Fruit fly (Drosophila melanogaster) whole organism, embryonic: ENCODE measurements around the gene CG11726.

Experiments used
- ATbp ChIP-seq: fragments of 200-800 bp; sonication (Bioruptor generic); optimal IDR thresholded peaks from 2 replicates; lab custom pipeline; 2017; ENCODE audit warnings: missing biosample characterization, mild to moderate bottlenecking, missing genetic modification characterization, missing genetic modification reagents
- B-H2 ChIP-seq: fragments of 200-800 bp; sonication (Bioruptor generic); optimal IDR thresholded peaks from 2 replicates; lab custom pipeline; 2018; ENCODE audit warnings: missing biosample characterization, mild to moderate bottlenecking, missing genetic modification characterization
- Bdp1 ChIP-seq: fragments of 200-800 bp; sonication (Bioruptor generic); optimal IDR thresholded peaks from 3 replicates; lab custom pipeline; 2016; ENCODE audit warnings: missing biosample characterization, missing genetic modification characterization
- Blimp-1 ChIP-seq: fragments of 200-800 bp; sonication (Bioruptor generic); optimal IDR thresholded peaks from 3 replicates; lab custom pipeline; 2018; ENCODE audit warnings: missing biosample characterization, missing genetic modification characterization, mild to moderate bottlenecking, moderate library complexity, missing genetic modification reagents
- BtbVII ChIP-seq: fragments of 200-800 bp; sonication (Bioruptor generic); optimal IDR thresholded peaks from 3 replicates; lab custom pipeline; 2017; ENCODE audit warnings: missing biosample characterization, mild to moderate bottlenecking, missing genetic modification characterization
- CG10267 ChIP-seq: fragments of 200-800 bp; sonication (Bioruptor generic); optimal IDR thresholded peaks from 2 replicates; lab custom pipeline; 2018; ENCODE audit warnings: missing biosample characterization, mild to moderate bottlenecking, missing genetic modification characterization, moderate library complexity
- CG10321 ChIP-seq: fragments of 200-800 bp; sonication (Bioruptor generic); IDR thresholded peaks from 2 replicates; pipeline ENCODE4 v1.3.6; 2022; ENCODE audit warnings: missing biosample characterization, missing genetic modification characterization
- CG11247 ChIP-seq: fragments of 200-800 bp; sonication (Bioruptor generic); IDR thresholded peaks from 2 replicates; pipeline ENCODE4 v1.3.6; 2022; ENCODE audit warnings: missing biosample characterization, missing genetic modification characterization
- CG11456 ChIP-seq: fragments of 200-800 bp; sonication (Bioruptor generic); IDR thresholded peaks from 3 replicates; pipeline ENCODE4 v1.3.6; 2022; ENCODE audit warnings: missing biosample characterization, missing genetic modification characterization
- CG11723 ChIP-seq: fragments of 200-800 bp; sonication (Bioruptor generic); optimal IDR thresholded peaks from 2 replicates; lab custom pipeline; 2017; ENCODE audit warnings: missing biosample characterization, mild to moderate bottlenecking, missing genetic modification characterization
- CG12155 ChIP-seq: fragments of 200-800 bp; sonication (Bioruptor generic); optimal IDR thresholded peaks from 3 replicates; lab custom pipeline; 2016; ENCODE audit warnings: missing biosample characterization, missing genetic modification characterization
- CG12659 ChIP-seq: fragments of 200-800 bp; sonication (Bioruptor generic); optimal IDR thresholded peaks from 3 replicates; lab custom pipeline; 2017; ENCODE audit warnings: mild to moderate bottlenecking, missing biosample characterization, missing genetic modification reagents, missing genetic modification characterization
- CG13424 ChIP-seq: fragments of 200-800 bp; sonication (Bioruptor generic); optimal IDR thresholded peaks from 2 replicates; lab custom pipeline; 2019; ENCODE audit warnings: missing biosample characterization, mild to moderate bottlenecking, missing genetic modification characterization, moderate library complexity
- CG15601 ChIP-seq: fragments of 200-800 bp; sonication (Bioruptor generic); optimal IDR thresholded peaks from 3 replicates; lab custom pipeline; 2019; ENCODE audit warnings: missing biosample characterization, mild to moderate bottlenecking, missing genetic modification characterization, moderate library complexity
- CG18764 ChIP-seq: fragments of 200-800 bp; sonication (Bioruptor generic); optimal IDR thresholded peaks from 3 replicates; lab custom pipeline; 2016; ENCODE audit warnings: missing biosample characterization, missing genetic modification characterization
- CG2199 ChIP-seq: fragments of 200-800 bp; sonication (Bioruptor generic); IDR thresholded peaks from 3 replicates; pipeline ENCODE4 v1.3.6; 2022; ENCODE audit warnings: missing biosample characterization, missing genetic modification characterization
- CG2889 ChIP-seq: fragments of 200-800 bp; sonication (Bioruptor generic); IDR thresholded peaks from 3 replicates; pipeline ENCODE4 v1.3.6; 2022; ENCODE audit warnings: missing biosample characterization, missing genetic modification characterization
- CG31388 ChIP-seq: fragments of 200-800 bp; sonication (Bioruptor generic); optimal IDR thresholded peaks from 2 replicates; lab custom pipeline; 2016; ENCODE audit warnings: missing biosample characterization, missing genetic modification characterization
- CG3281 ChIP-seq: fragments of 200-800 bp; sonication (Bioruptor generic); optimal IDR thresholded peaks from 3 replicates; lab custom pipeline; 2017; ENCODE audit warnings: missing biosample characterization, mild to moderate bottlenecking, missing genetic modification characterization
- CG34224 ChIP-seq: fragments of 200-800 bp; sonication (Bioruptor generic); IDR thresholded peaks from 3 replicates; pipeline ENCODE4 v1.3.6; 2022; ENCODE audit warnings: missing biosample characterization, missing genetic modification characterization; ENCODE audit not compliant: partially characterized antibody
- CG6791 ChIP-seq: fragments of 200-800 bp; sonication (Bioruptor generic); IDR thresholded peaks from 3 replicates; pipeline ENCODE4 v1.3.6; 2022; ENCODE audit warnings: missing biosample characterization, missing genetic modification characterization; ENCODE audit not compliant: partially characterized antibody
- CG8765 ChIP-seq: fragments of 200-800 bp; sonication (Bioruptor generic); IDR thresholded peaks from 2 replicates; pipeline ENCODE4 v1.3.6; 2022; ENCODE audit warnings: missing biosample characterization, missing genetic modification characterization
- CG9727 ChIP-seq: fragments of 200-800 bp; sonication (Bioruptor generic); optimal IDR thresholded peaks from 3 replicates; lab custom pipeline; 2017; ENCODE audit warnings: missing biosample characterization, mild to moderate bottlenecking, missing genetic modification characterization
- CrebB ChIP-seq: fragments of 200-800 bp; sonication (Bioruptor generic); optimal IDR thresholded peaks from 3 replicates; lab custom pipeline; 2018; ENCODE audit warnings: missing biosample characterization, mild to moderate bottlenecking, missing genetic modification characterization
- Deaf1 ChIP-seq: fragments of 200-800 bp; optimal IDR thresholded peaks from 3 replicates; lab custom pipeline; 2019; ENCODE audit warnings: missing biosample characterization, mild to moderate bottlenecking, missing genetic modification characterization, moderate library complexity
- Fer2 ChIP-seq: fragments of 200-800 bp; sonication (Bioruptor generic); optimal IDR thresholded peaks from 2 replicates; lab custom pipeline; 2018; ENCODE audit warnings: missing biosample characterization, mild to moderate bottlenecking, missing genetic modification characterization, moderate library complexity
- H2.0 ChIP-seq: fragments of 200-800 bp; sonication (Bioruptor generic); IDR thresholded peaks from 2 replicates; pipeline ENCODE4 v1.3.6; 2022; ENCODE audit warnings: missing biosample characterization, missing genetic modification characterization
- Hmr ChIP-seq: fragments of 200-800 bp; sonication (Bioruptor generic); optimal IDR thresholded peaks from 3 replicates; lab custom pipeline; 2017; ENCODE audit warnings: mild to moderate bottlenecking, missing biosample characterization, missing genetic modification reagents, missing genetic modification characterization
- Jarid2 ChIP-seq: fragments of 200-800 bp; sonication (Bioruptor generic); optimal IDR thresholded peaks from 3 replicates; lab custom pipeline; 2017; ENCODE audit warnings: mild to moderate bottlenecking, missing biosample characterization, missing genetic modification reagents, missing genetic modification characterization
- Med ChIP-seq: fragments of 200-800 bp; sonication (Bioruptor generic); peaks from one replicate; lab custom pipeline; 2016; ENCODE audit warnings: missing biosample characterization, missing genetic modification characterization, mild to moderate bottlenecking, inconsistent platforms, moderate library complexity
- NK7.1 ChIP-seq: fragments of 200-800 bp; sonication (Bioruptor generic); optimal IDR thresholded peaks from 3 replicates; lab custom pipeline; 2016; ENCODE audit warnings: missing biosample characterization, missing genetic modification characterization
- Optix ChIP-seq: fragments of 200-800 bp; sonication (Bioruptor generic); IDR thresholded peaks from 3 replicates; pipeline ENCODE4 v1.3.6; 2022; ENCODE audit warnings: missing biosample characterization, missing genetic modification characterization
- Poxn ChIP-seq: fragments of 200-800 bp; sonication (Bioruptor generic); IDR thresholded peaks from 2 replicates; pipeline ENCODE4 v1.3.6; 2022; ENCODE audit warnings: missing biosample characterization, missing genetic modification characterization
- chm ChIP-seq: fragments of 200-800 bp; sonication (Bioruptor generic); IDR thresholded peaks from 2 replicates; pipeline ENCODE4 v1.3.6; 2022; ENCODE audit warnings: missing biosample characterization, missing genetic modification characterization
- crol ChIP-seq: fragments of 200-800 bp; sonication (Bioruptor generic); IDR thresholded peaks from 2 replicates; pipeline ENCODE4 v1.3.6; 2022; ENCODE audit warnings: missing biosample characterization, missing genetic modification characterization
- fd64A ChIP-seq: fragments of 200-800 bp; sonication (Bioruptor generic); optimal IDR thresholded peaks from 3 replicates; lab custom pipeline; 2018; ENCODE audit warnings: missing biosample characterization, mild to moderate bottlenecking, missing genetic modification characterization
- gem ChIP-seq: fragments of 200-800 bp; sonication (Bioruptor generic); optimal IDR thresholded peaks from 2 replicates; lab custom pipeline; 2019; ENCODE audit warnings: missing biosample characterization, mild to moderate bottlenecking, missing genetic modification characterization, moderate library complexity
- ind ChIP-seq: fragments of 200-800 bp; sonication (Bioruptor generic); optimal IDR thresholded peaks from 3 replicates; lab custom pipeline; 2016; ENCODE audit warnings: missing biosample characterization, missing genetic modification characterization
- insv ChIP-seq, 2 experiments: fragments of 200-800 bp; sonication (Bioruptor generic); optimal IDR thresholded peaks; 3 replicates each; lab custom pipeline; 2016 to 2018; ENCODE audit warnings: missing biosample characterization in 2 of 2, missing genetic modification characterization in 2 of 2
- kay ChIP-seq: fragments of 200-800 bp; sonication (Bioruptor generic); optimal IDR thresholded peaks from 2 replicates; lab custom pipeline; 2016; ENCODE audit warnings: missing biosample characterization, missing genetic modification characterization
- mam ChIP-seq: fragments of 200-800 bp; sonication (Bioruptor generic); optimal IDR thresholded peaks from 3 replicates; lab custom pipeline; 2016; ENCODE audit warnings: missing biosample characterization, missing genetic modification characterization
- onecut ChIP-seq: fragments of 200-800 bp; sonication (Bioruptor generic); IDR thresholded peaks from 2 replicates; pipeline ENCODE4 v1.3.6; 2022; ENCODE audit warnings: missing biosample characterization, missing genetic modification characterization
- pan ChIP-seq, 4 experiments: fragments of >200 bp in 3 of 4; fragments of 200-800 bp in 1 of 4; sonication (Bioruptor generic) in 1 of 4; optimal IDR thresholded peaks in 3 of 4; IDR thresholded peaks in 1 of 4; 2 replicates each; pipeline versions ENCODE4 v1.3.6 to Lab custom; 2017 to 2022; ENCODE audit warnings: missing biosample characterization in 2 of 4, missing genetic modification characterization in 2 of 4, mixed read lengths in 1 of 4
- scrt ChIP-seq: fragments of 200-800 bp; sonication (Bioruptor generic); optimal IDR thresholded peaks from 2 replicates; lab custom pipeline; 2018; ENCODE audit warnings: missing biosample characterization, mild to moderate bottlenecking, missing genetic modification characterization, moderate library complexity
- sens-2 ChIP-seq: fragments of 200-800 bp; sonication (Bioruptor generic); IDR thresholded peaks from 2 replicates; pipeline ENCODE4 v1.3.6; 2022; ENCODE audit warnings: missing biosample characterization, missing genetic modification characterization
- unpg ChIP-seq: fragments of 200-800 bp; sonication (Bioruptor generic); optimal IDR thresholded peaks from 3 replicates; lab custom pipeline; 2018; ENCODE audit warnings: missing biosample characterization, mild to moderate bottlenecking, missing genetic modification characterization, moderate library complexity
- wdn ChIP-seq: fragments of 200-800 bp; sonication (Bioruptor generic); IDR thresholded peaks from 2 replicates; pipeline ENCODE4 v1.3.6; 2022; ENCODE audit warnings: missing biosample characterization, missing genetic modification characterization
- z ChIP-seq: fragments of 200-800 bp; sonication (Bioruptor generic); IDR thresholded peaks from 3 replicates; pipeline ENCODE4 v1.3.6; 2022; ENCODE audit warnings: missing biosample characterization, missing genetic modification characterization
- zfh1 ChIP-seq: fragments of 200-800 bp; sonication (Bioruptor generic); IDR thresholded peaks from 3 replicates; pipeline ENCODE4 v1.3.6; 2022; ENCODE audit warnings: missing biosample characterization, missing genetic modification characterization

Gene CG11726

DNA sequence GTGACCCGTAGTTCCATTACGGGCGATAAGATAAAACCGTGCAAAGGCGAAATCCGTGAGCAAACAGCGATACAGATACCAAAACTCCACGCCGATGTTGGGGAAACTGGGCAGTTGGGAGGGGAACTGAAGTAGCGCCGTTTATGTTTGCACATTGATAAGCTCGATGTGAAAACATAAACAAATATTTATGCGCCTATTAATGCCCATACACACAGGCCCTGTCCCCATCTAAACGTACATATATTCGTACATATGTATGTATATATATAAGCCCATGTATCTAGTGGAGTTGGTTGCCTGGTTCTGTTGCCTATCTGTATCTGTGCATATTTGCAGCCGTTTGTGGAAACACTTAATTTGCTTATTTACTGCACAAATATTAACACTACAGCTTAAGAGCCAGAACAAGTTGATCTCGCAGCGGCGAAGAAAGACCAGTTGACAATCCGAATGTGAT is 40.2 kb upstream of the CG11726 start (continued):
- TF ChIP-seq Optix (GFP tag; lab: Robert Waterston, UW) (no peak; the same call in 2 of the 3 replicates), CG13424 (tag; lab: Kevin White, UChicago) (peak; percentile 70), Deaf1 (peak; percentile 2), BtbVII (GFP tag; lab: Kevin White, UChicago) (peak; percentile 85), Jarid2 (GFP tag; lab: Kevin White, UChicago) (peak; percentile 62), onecut (peak; percentile 64; the same call in 1 of the 2 replicates), CG8765 (GFP tag; lab: Robert Waterston, UW) (no peak), insv (GFP tag; optimal IDR thresholded peaks at IDR 0.05; lab: Kevin White, UChicago) (peak in 1 of 2 experiments; percentile 36), mam (GFP tag; lab: Kevin White, UChicago) (peak; percentile 13), wdn (GFP tag; lab: Robert Waterston, UW) (peak; percentile 35; the same call in 1 of the 2 replicates), CrebB (tag; lab: Kevin White, UChicago) (peak; percentile 84), CG10267 (tag; lab: Kevin White, UChicago) (peak; percentile 34), CG9727 (peak; percentile 88), gem (tag; lab: Kevin White, UChicago) (peak; percentile 79), Hmr (peak; percentile 82), crol (GFP tag; lab: Robert Waterston, UW) (peak; percentile 74), z (no peak), B-H2 (GFP tag; lab: Kevin White, UChicago) (peak; percentile 4), CG12659 (GFP tag; lab: Kevin White, UChicago) (peak; percentile 72), sens-2 (peak; percentile 9; the same call in 1 of the 2 replicates), CG2889 (GFP tag; lab: Robert Waterston, UW) (no peak), fd64A (GFP tag; lab: Kevin White, UChicago) (peak; percentile 88), CG2199 (GFP tag; lab: Robert Waterston, UW) (0 out of 3 replicates have a peak, but pooled peaks have one; percentile 60), scrt (GFP tag; lab: Kevin White, UChicago) (peak; percentile 74), CG15601 (peak; percentile 77), Med (GFP tag; lab: Kevin White, UChicago) (peak; percentile 90), CG10321 (GFP tag; lab: Robert Waterston, UW) (no peak), CG12155 (GFP tag; lab: Kevin White, UChicago) (no peak), CG31388 (GFP tag; lab: Kevin White, UChicago) (no peak), ATbp (GFP tag; lab: Kevin White, UChicago) (peak; percentile 92), Bdp1 (GFP tag; lab: Kevin White, UChicago) (peak; percentile 53), CG34224 (GFP tag; lab: Robert Waterston, UW) (no peak), H2.0 (GFP tag; lab: Robert Waterston, UW) (no peak), Poxn (no peak), ind (GFP tag; lab: Kevin White, UChicago) (no peak), unpg (GFP tag; lab: Kevin White, UChicago) (peak; percentile 77), Fer2 (tag; lab: Kevin White, UChicago) (peak; percentile 21)

DNA sequence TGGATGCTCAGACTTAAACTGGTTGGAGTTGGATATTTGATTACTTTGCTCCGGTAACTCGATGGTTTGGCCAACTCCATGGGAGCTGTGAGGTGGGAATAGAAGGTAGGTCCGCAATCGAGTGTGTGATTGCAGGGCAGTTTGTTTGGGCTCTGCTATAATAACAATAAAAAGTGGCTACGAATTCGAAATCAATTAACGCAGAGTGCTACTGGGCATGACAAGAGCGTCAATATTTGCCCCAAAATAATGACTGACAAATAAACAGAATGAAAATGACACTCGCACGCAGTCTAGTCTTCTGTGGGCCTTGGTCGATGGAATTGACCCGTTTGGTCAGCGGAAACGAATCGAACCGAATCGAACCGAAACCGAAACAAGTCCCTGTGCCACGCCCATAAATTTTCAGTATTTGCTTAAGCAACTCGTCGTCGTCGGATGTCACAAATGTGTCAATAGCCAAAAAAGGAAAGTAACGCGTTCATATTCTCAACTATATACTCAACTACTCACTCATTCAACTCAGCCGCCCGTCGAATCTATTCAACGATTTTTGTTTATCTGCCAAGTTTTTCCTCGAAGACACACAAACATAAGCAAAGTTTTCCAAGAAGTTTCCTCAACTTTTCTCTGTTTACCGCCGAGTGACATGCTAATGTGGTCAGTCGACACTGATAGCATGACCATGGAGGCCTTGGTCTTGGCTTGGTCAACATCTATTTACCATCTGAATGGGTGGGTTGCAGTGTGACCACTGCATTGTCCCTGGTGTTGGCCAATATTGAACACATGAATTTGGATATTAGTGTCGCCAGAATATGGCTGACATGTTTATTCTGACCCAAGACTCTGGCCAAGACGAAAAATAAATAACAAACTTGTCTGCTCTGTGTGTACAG is 38.8 kb upstream of the CG11726 start:
- no peak for TF ChIP-seq CG6791 (GFP tag; lab: Robert Waterston, UW)
- TF ChIP-seq chm (GFP tag; lab: Robert Waterston, UW) = peak; percentile 18; the same call in 1 of the 2 replicates
- TF ChIP-seq pan (optimal IDR thresholded peaks at IDR 0.05; lab: Kevin White, UChicago) = no peak
- peak in 1 of 2 experiments; percentile 21 for TF ChIP-seq pan (GFP tag; optimal IDR thresholded peaks at IDR 0.05 in 1 of 2, IDR thresholded peaks at IDR 0.05 in 1 of 2)
- peak; percentile 26; the same call in 1 of the 3 replicates for TF ChIP-seq zfh1 (GFP tag; lab: Robert Waterston, UW)
- no peak for TF ChIP-seq CG11456 (GFP tag; lab: Robert Waterston, UW)
- no peak for TF ChIP-seq kay (GFP tag; lab: Kevin White, UChicago)
- no peak for TF ChIP-seq CG18764 (GFP tag; lab: Kevin White, UChicago)
- peak; percentile 5 for TF ChIP-seq NK7.1
- TF ChIP-seq CG11247 (GFP tag; lab: Robert Waterston, UW) = no peak
- TF ChIP-seq Blimp-1 (GFP tag; lab: Kevin White, UChicago) = peak; percentile 74
- peak; percentile 13 for TF ChIP-seq CG11723 (GFP tag; lab: Kevin White, UChicago)
- TF ChIP-seq CG3281 = peak; percentile 12
